Fruit fly (Drosophila melanogaster) whole organism: ENCODE results near the gene lectin-37Da.
A peak's percentile ranks its signal among the peaks of the same experiment; 100 is the strongest.

ENCODE experiments used
- CG8478 ChIP-seq: fragments of >200 bp; optimal IDR thresholded peaks from 2 replicates; lab custom pipeline; 2018; ENCODE audit warnings: inconsistent platforms
- Dll ChIP-seq: fragments of >200 bp; optimal IDR thresholded peaks from 2 replicates; lab custom pipeline; 2017
- EcR ChIP-seq, 2 experiments: fragments of >200 bp; optimal IDR thresholded peaks; 2 replicates each; lab custom pipeline; 2017; ENCODE audit warnings: missing biosample characterization in 2 of 2, missing genetic modification characterization in 2 of 2, missing genetic modification reagents in 2 of 2
- pan ChIP-seq: fragments of >200 bp; optimal IDR thresholded peaks from 2 replicates; lab custom pipeline; 2017
- psq ChIP-seq: fragments of >200 bp; optimal IDR thresholded peaks from 2 replicates; lab custom pipeline; 2017
- usp ChIP-seq: fragments of >200 bp; optimal IDR thresholded peaks from 2 replicates; lab custom pipeline; 2017; ENCODE audit warnings: missing biosample characterization, missing genetic modification characterization, mixed read lengths

lectin-37Da gene

DNA sequence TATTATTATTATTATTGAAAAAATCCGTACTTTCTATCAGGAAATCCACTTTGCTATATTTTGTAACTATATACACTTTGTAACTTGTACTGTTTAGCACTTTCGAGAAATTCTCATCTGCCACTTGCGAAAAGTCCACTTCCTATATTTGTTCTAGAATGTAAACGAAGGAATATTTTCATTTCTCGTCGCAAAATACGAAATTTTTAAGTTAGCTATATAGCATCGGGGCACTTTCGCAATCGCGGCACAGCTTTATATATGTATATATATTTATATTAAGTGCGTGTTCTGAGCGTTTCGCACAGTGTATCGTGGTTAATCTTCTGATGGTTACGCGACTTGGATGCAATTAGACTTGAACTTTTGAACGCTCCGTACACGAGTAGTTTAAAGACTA, 23.7 kb downstream of the lectin-37Da start, which contains the start of gene RanGAP:
Gene RanGAP, plus strand, starts transcription at position 169 of the 400 bp plus-strand sequence.
- no peak for TF ChIP-seq usp
- TF ChIP-seq CG8478 (lab: Kevin White, UChicago): no peak
- TF ChIP-seq psq (lab: Kevin White, UChicago): no peak

DNA sequence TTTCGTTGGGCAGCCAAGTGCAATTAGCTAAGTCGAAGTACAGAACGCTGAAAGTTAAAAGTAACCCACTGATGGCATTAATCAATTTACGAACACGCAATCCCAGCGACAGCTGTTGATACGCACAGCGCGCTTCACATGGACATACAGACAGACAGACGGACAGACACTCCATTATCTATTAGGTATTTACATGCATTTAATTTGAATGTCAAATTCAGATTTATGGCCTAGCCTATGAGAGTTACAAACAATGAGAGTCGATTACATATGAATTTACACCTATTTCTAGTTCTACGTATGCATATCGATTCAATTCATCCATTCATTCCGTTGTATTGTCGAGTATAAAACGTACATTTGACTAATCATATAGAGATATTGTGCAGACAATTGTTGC, 24.5 kb downstream of the lectin-37Da start, which contains the start of gene CG10237:
Gene CG10237, minus strand, starts transcription at position 101 of the 400 bp plus-strand sequence.
- TF ChIP-seq psq (lab: Kevin White, UChicago) (no peak), Dll (lab: Kevin White, UChicago) (no peak), pan (lab: Kevin White, UChicago) (no peak), usp (no peak), EcR (GFP tag; optimal IDR thresholded peaks at IDR 0.05; lab: Kevin White, UChicago) (no peak), CG8478 (lab: Kevin White, UChicago) (no peak)

dm6 chr2L:19444734-19445140, 26.6 kb downstream of the lectin-37Da start, which contains the start of gene Hs2st:
Gene Hs2st, minus strand, starts transcription at chr2L:19444750.
- no peak for TF ChIP-seq Dll (lab: Kevin White, UChicago)
- no peak for TF ChIP-seq pan (lab: Kevin White, UChicago)
- TF ChIP-seq usp: no peak
- TF ChIP-seq psq (lab: Kevin White, UChicago): no peak
- TF ChIP-seq CG8478 (lab: Kevin White, UChicago): no peak
- TF ChIP-seq EcR (GFP tag; optimal IDR thresholded peaks at IDR 0.05; lab: Kevin White, UChicago): no peak

DNA sequence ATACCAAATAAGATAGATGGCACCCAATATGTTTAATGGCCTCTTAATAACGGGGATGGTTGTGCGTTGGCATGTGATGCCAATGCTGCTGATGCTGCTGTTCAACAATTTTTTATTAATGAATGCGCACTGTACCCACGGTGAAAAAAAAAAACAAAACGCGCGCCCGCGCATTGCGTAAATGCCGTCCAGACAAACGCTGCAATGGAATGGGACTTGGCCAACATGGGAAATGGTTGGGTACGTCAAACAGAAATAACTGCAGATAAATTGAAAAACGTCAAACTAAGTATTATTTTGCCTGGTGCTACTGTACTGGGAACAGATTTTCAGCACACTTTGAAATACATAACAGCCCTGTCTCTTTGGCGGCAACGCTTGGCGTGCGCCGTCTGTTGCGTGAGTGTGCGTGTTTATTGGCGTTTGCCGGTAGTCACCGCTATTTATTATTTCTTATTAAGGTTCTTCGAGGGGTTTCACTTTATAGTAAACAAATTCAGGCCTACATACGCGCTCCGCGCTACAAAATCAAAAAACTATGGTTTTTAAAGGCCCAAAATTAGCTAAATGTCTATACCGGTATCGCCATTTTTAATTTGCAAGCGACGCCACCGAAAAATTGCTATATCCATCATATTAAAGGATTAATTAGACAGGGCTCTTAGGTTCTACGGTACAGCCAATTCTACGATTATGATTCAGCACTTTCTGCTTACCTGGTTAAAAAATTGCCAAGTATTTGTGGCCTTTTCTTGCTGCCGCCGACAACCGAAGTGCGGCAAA, 34.6 kb downstream of the lectin-37Da start:
- TF ChIP-seq EcR (GFP tag; optimal IDR thresholded peaks at IDR 0.05; lab: Kevin White, UChicago) (no peak), Dll (lab: Kevin White, UChicago) (no peak), psq (lab: Kevin White, UChicago) (no peak), CG8478 (lab: Kevin White, UChicago) (no peak), usp (no peak), pan (lab: Kevin White, UChicago) (no peak)

DNA sequence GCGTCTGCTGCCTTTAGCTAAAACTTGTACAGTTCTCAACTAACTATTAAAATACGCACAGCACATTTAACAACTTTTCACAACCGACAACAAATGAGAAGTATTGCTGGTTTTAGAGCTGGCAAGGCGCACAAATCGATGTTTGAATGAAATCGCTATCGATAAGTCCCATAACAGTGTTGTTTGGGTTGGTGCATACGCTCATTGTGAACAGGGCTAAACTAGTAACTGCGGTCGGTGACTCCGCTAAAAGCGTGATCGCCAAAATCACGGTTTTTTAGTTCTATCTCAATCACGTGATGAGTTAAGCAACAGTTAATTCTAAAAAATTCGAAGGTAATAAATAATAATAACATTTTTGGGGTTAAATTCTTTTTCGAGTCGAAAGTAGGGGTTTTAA, 35.3 kb downstream of the lectin-37Da start, which contains the start of gene Top2:
Gene Top2, minus strand, starts transcription at position 110 of the 400 bp plus-strand sequence.
- TF ChIP-seq Dll (lab: Kevin White, UChicago) (no peak), usp (no peak), CG8478 (lab: Kevin White, UChicago) (no peak), psq (lab: Kevin White, UChicago) (no peak), pan (lab: Kevin White, UChicago) (no peak)

dm6 chr2L:19454070-19454751, 36.1 kb downstream of the lectin-37Da start, which contains the start of gene CG10026:
Gene CG10026, plus strand, starts transcription at chr2L:19454256.
- TF ChIP-seq EcR (GFP tag; optimal IDR thresholded peaks at IDR 0.05; lab: Kevin White, UChicago): peak in 1 of 2 experiments; percentile 93
- TF ChIP-seq CG8478 (lab: Kevin White, UChicago): no peak

DNA sequence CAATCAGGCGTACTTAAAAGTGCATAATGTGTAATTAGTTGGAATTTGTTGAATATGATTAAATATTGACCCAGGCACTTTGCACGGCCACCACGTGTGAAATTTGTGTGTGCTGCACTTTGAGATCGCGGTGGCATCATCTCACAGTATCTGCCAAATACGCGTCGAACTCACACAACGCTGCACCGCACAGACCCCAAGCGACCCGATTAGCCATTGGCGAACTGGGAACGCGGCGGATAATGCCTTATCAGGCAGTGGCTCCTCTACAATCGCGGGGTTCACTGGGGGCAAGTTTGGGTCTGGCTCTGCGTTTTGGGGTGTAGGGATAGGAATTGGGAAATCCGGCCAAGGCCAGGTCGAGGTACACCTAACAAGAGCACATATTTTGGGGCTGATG, 37.1 kb downstream of the lectin-37Da start:
- TF ChIP-seq psq (lab: Kevin White, UChicago) (no peak), usp (no peak), Dll (lab: Kevin White, UChicago) (no peak), CG8478 (lab: Kevin White, UChicago) (no peak), EcR (GFP tag; optimal IDR thresholded peaks at IDR 0.05; lab: Kevin White, UChicago) (no peak), pan (lab: Kevin White, UChicago) (no peak)

DNA sequence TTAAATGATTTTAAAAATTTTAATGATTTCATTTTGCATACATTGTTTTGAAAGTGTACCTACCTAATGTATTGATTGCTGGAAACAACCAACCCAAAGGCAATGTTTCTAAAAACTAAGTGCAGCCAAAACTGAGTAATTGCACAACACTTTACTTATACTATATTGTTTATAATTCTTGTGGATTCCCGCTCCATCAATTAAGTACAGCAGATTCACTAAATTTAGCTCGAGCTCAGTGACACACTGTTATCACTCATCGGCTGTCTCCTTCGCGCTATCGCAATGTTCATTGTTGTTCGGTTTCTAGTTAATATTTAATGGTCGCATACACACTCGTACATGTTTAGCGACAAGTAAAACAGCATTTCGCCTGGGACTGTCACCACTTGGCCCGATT, 37.6 kb downstream of the lectin-37Da start:
- TF ChIP-seq psq (lab: Kevin White, UChicago) (no peak), pan (lab: Kevin White, UChicago) (no peak), usp (no peak), EcR (GFP tag; optimal IDR thresholded peaks at IDR 0.05; lab: Kevin White, UChicago) (no peak), CG8478 (lab: Kevin White, UChicago) (no peak), Dll (lab: Kevin White, UChicago) (no peak)

DNA sequence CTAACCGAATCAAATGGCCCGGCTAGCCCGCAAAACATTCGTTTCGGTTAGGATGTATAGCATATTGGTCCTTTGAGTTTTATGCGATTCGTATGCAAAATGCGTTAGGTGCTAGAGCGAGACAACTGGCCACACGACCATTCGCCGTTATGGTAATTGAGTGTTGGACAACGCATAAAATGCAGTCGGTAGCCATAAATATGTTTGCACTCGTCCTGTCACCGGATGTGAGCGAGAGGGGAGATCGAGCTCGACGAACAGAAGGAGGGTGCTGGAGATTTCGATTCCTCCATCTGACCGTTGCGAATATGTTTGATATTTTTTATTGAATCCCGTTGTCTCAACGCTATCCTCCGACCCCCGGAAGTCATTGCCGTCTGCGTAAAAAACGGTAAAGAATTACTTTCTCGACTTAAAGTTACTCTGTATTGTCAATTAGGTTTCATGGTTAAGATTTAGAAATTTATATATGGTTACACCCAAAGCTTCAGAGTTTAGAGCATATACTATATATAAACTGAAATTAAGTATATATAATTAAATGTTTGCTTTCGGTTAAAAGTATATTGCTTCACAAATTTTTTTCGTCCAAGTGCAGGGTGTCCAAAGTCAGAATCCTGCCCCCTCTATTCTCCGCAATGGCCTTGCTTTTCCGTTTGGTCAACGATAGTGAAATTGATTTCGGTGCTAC, 39.9 kb downstream of the lectin-37Da start:
- TF ChIP-seq Dll (lab: Kevin White, UChicago) (no peak), CG8478 (lab: Kevin White, UChicago) (no peak), EcR (GFP tag; optimal IDR thresholded peaks at IDR 0.05; lab: Kevin White, UChicago) (no peak), usp (no peak), pan (lab: Kevin White, UChicago) (no peak), psq (lab: Kevin White, UChicago) (no peak)

DNA sequence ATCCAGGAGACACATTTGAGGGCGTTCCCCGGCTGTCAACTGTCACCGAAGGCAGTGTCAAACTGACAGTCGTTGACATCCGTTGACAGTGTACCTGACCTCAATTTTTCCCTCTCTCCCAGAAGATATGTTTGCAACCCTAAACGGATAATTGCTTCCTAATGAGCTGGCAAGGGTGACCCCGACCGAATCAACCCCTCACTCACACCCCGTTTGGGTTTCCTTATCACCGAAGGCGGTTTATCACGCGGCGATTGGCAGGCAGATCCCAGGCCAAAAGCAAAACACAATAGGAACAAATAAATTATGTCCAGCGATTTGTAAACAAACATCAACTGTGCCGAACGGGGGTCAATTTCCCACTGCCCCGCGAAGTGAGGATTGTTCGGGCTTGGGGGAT, 41.3 kb downstream of the lectin-37Da start:
- TF ChIP-seq pan (lab: Kevin White, UChicago) (no peak), psq (lab: Kevin White, UChicago) (no peak), Dll (lab: Kevin White, UChicago) (no peak), CG8478 (lab: Kevin White, UChicago) (no peak), EcR (GFP tag; optimal IDR thresholded peaks at IDR 0.05; lab: Kevin White, UChicago) (no peak), usp (no peak)

DNA sequence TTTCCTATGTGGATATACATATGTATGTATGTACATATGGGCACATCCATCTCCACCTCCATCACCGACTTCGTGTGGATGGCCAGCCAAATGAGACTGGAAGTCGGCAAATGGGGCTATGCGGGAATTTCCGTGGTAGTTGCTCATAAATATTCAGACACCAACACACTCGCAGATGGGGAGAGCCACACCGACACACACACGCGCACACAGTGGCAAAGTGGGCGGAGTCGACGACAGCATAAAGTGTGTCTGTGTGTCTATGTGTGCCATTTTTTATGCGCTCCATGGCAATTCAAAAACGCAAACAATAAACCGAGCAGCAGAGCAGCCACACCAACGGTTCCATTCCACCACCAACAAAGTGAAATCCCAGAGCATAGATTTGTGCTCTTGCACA, 44.8 kb downstream of the lectin-37Da start:
- no peak for TF ChIP-seq pan (lab: Kevin White, UChicago)
